Worm (Caenorhabditis elegans): ENCODE measurements around the gene rbbp-5.

DNA sequence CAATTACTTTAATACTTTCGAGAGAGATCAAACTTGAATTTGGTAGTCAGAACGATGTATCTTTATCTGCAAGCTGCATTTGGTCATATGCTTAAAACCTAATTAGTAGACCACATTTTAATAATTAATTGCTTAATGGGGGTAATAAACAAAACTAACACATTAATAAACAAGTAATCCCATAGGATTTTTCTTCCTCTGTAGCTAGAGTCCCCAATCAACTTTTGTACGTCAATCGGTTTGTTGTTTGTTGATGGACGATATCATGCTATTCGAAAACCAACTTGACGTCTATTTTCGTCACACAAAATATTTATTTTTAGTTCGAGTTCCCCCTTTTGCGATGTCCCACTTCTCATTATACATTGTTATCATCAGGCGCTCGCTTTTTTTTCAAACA, 3.8 kb downstream of the rbbp-5 start:
- TF ChIP-seq mep-1 (tag; optimal IDR thresholded peaks at IDR 0.05), result no peak
- no peak for TF ChIP-seq tra-1 (GFP tag; IDR thresholded peaks at IDR 0.05)
- no peak for TF ChIP-seq ama-1 (optimal IDR thresholded peaks at IDR 0.05)
- no peak for TF ChIP-seq spr-3 (GFP tag; optimal IDR thresholded peaks at IDR 0.05)
